Worm (Caenorhabditis elegans) whole organism, late embryonic: ENCODE data around the gene rars-2.

Experiments used
- F13H6.1 ChIP-seq: sonication (generic microtip); optimal IDR thresholded peaks from 2 replicates; lab custom pipeline; 2016; ENCODE audit warnings: missing genetic modification characterization, missing compliant biosample characterization
- K09A11.1 ChIP-seq: sonication (generic microtip); optimal IDR thresholded peaks from 2 replicates; lab custom pipeline; 2017; ENCODE audit warnings: antibody characterized with exemption, mild to moderate bottlenecking, missing genetic modification characterization, missing compliant biosample characterization; ENCODE audit not compliant: insufficient read depth
- T23F11.4 ChIP-seq: fragments of 200-800 bp; sonication (Bioruptor generic); optimal IDR thresholded peaks from 2 replicates; lab custom pipeline; 2018; ENCODE audit warnings: mild to moderate bottlenecking, missing genetic modification characterization, missing compliant biosample characterization
- ceh-14 ChIP-seq: sonication (generic microtip); optimal IDR thresholded peaks from 2 replicates; lab custom pipeline; 2016; ENCODE audit warnings: missing genotype, missing genetic modification characterization, missing compliant biosample characterization
- ceh-18 ChIP-seq: sonication (generic microtip); optimal IDR thresholded peaks from 2 replicates; lab custom pipeline; 2016; ENCODE audit warnings: missing genetic modification characterization, missing compliant biosample characterization
- ceh-19 ChIP-seq: fragments of 200-800 bp; sonication (Bioruptor generic); optimal IDR thresholded peaks from 2 replicates; lab custom pipeline; 2018; ENCODE audit warnings: mild to moderate bottlenecking, missing genetic modification characterization, missing compliant biosample characterization
- ceh-24 ChIP-seq: sonication (generic microtip); optimal IDR thresholded peaks from 2 replicates; lab custom pipeline; 2016; ENCODE audit warnings: mild to moderate bottlenecking, missing genetic modification characterization, missing compliant biosample characterization
- ceh-30 ChIP-seq: fragments of 150-350 bp; optimal IDR thresholded peaks from 2 replicates; lab custom pipeline; 2014; ENCODE audit warnings: missing biosample characterization, missing genetic modification characterization
- ceh-45 ChIP-seq: fragments of 200-800 bp; sonication (Bioruptor generic); IDR thresholded peaks from 2 replicates; pipeline ENCODE4 v1.3.6; 2022; ENCODE audit warnings: missing genetic modification reagents, missing genetic modification characterization, missing compliant biosample characterization
- ceh-6 ChIP-seq: fragments of 200-800 bp; sonication (Bioruptor generic); optimal IDR thresholded peaks from 2 replicates; lab custom pipeline; 2018; ENCODE audit warnings: mild to moderate bottlenecking, missing genetic modification characterization, missing compliant biosample characterization
- che-1 ChIP-seq: sonication (generic microtip); optimal IDR thresholded peaks from 2 replicates; lab custom pipeline; 2016; ENCODE audit warnings: mild to moderate bottlenecking, missing genetic modification characterization, missing compliant biosample characterization
- elt-2 ChIP-seq: sonication (generic microtip); optimal IDR thresholded peaks from 2 replicates; lab custom pipeline; 2016; ENCODE audit warnings: missing genetic modification reagents, missing genetic modification characterization, missing compliant biosample characterization
- elt-4 ChIP-seq: sonication (generic microtip); optimal IDR thresholded peaks from 2 replicates; lab custom pipeline; 2016; ENCODE audit warnings: missing genetic modification characterization, missing compliant biosample characterization
- fax-1 ChIP-seq: sonication (generic microtip); optimal IDR thresholded peaks from 2 replicates; lab custom pipeline; 2016; ENCODE audit warnings: missing genotype, missing genetic modification characterization, missing compliant biosample characterization
- fkh-10 ChIP-seq: fragments of 150-350 bp; optimal IDR thresholded peaks from 2 replicates; lab custom pipeline; 2014; ENCODE audit warnings: missing biosample characterization, missing genetic modification reagents, missing genetic modification characterization
- hlh-13 ChIP-seq: fragments of 200-800 bp; sonication (Bioruptor generic); optimal IDR thresholded peaks from 2 replicates; lab custom pipeline; 2018; ENCODE audit warnings: mild to moderate bottlenecking, missing genetic modification characterization, missing compliant biosample characterization
- hlh-6 ChIP-seq: sonication (generic microtip); optimal IDR thresholded peaks from 2 replicates; lab custom pipeline; 2016; ENCODE audit warnings: missing genotype, missing genetic modification characterization, missing compliant biosample characterization
- hlh-8 ChIP-seq: sonication (generic microtip); optimal IDR thresholded peaks from 2 replicates; lab custom pipeline; 2016; ENCODE audit warnings: missing genotype, missing genetic modification characterization, missing compliant biosample characterization
- lin-11 ChIP-seq: fragments of 200-800 bp; sonication (Bioruptor generic); optimal IDR thresholded peaks from 2 replicates; lab custom pipeline; 2018; ENCODE audit warnings: mild to moderate bottlenecking, missing genetic modification characterization, missing compliant biosample characterization
- mec-3 ChIP-seq: sonication (generic microtip); optimal IDR thresholded peaks from 2 replicates; lab custom pipeline; 2016; ENCODE audit warnings: borderline replicate concordance, missing genetic modification characterization, missing compliant biosample characterization
- nhr-232 ChIP-seq: sonication (generic microtip); optimal IDR thresholded peaks from 2 replicates; lab custom pipeline; 2016; ENCODE audit warnings: missing genetic modification characterization, missing compliant biosample characterization
- odd-2 ChIP-seq: sonication (generic microtip); optimal IDR thresholded peaks from 2 replicates; lab custom pipeline; 2017; ENCODE audit warnings: antibody characterized with exemption, mild to moderate bottlenecking, missing genetic modification characterization, missing compliant biosample characterization
- pat-9 ChIP-seq: fragments of 200-800 bp; sonication (Bioruptor generic); optimal IDR thresholded peaks from 2 replicates; lab custom pipeline; 2018; ENCODE audit warnings: mild to moderate bottlenecking, missing genetic modification characterization, moderate library complexity, missing compliant biosample characterization
- pha-2 ChIP-seq: sonication (generic microtip); optimal IDR thresholded peaks from 2 replicates; lab custom pipeline; 2017; ENCODE audit warnings: mild to moderate bottlenecking, missing genetic modification characterization, missing compliant biosample characterization
- pros-1 ChIP-seq: fragments of 150-350 bp; optimal IDR thresholded peaks from 2 replicates; lab custom pipeline; 2014; ENCODE audit warnings: missing biosample characterization, missing genetic modification reagents, missing genetic modification characterization
- rnt-1 ChIP-seq: sonication (generic microtip); optimal IDR thresholded peaks from 2 replicates; lab custom pipeline; 2016; ENCODE audit warnings: missing genetic modification characterization, missing compliant biosample characterization
- sdc-2 ChIP-seq: sonication (generic microtip); optimal IDR thresholded peaks from 2 replicates; lab custom pipeline; 2016; ENCODE audit warnings: missing genotype, missing genetic modification characterization, missing compliant biosample characterization
- sox-2 ChIP-seq: fragments of 200-800 bp; sonication (Bioruptor generic); IDR thresholded peaks from 2 replicates; pipeline ENCODE4 v1.3.6; 2022; ENCODE audit warnings: missing genetic modification reagents, missing genetic modification characterization, missing compliant biosample characterization
- sox-4 ChIP-seq: sonication (generic microtip); optimal IDR thresholded peaks from 2 replicates; lab custom pipeline; 2017; ENCODE audit warnings: mild to moderate bottlenecking, missing genetic modification characterization, inconsistent platforms, missing compliant biosample characterization
- syd-9 ChIP-seq: sonication (generic microtip); optimal IDR thresholded peaks from 2 replicates; lab custom pipeline; 2016; ENCODE audit warnings: mild to moderate bottlenecking, missing genetic modification characterization, moderate library complexity, missing compliant biosample characterization
- tbx-7 ChIP-seq: sonication (generic microtip); optimal IDR thresholded peaks from 2 replicates; lab custom pipeline; 2016; ENCODE audit warnings: missing genotype, missing genetic modification characterization, missing compliant biosample characterization
- ttx-3 ChIP-seq: sonication (generic microtip); optimal IDR thresholded peaks from 2 replicates; lab custom pipeline; 2016; ENCODE audit warnings: missing genetic modification reagents, missing genetic modification characterization, missing compliant biosample characterization
- unc-3 ChIP-seq, 2 experiments: fragments of 200-800 bp in 1 of 2; sonication (Bioruptor generic) in 1 of 2; sonication (generic microtip) in 1 of 2; conservative IDR thresholded peaks in 1 of 2; optimal IDR thresholded peaks in 1 of 2; 2 replicates each; pipeline versions ENCODE4 v1.3.6 to Lab custom; 2016 to 2022; ENCODE audit warnings: missing compliant biosample characterization in 2 of 2, missing genetic modification characterization in 2 of 2, missing genetic modification reagents in 1 of 2
- unc-42 ChIP-seq: sonication (generic microtip); optimal IDR thresholded peaks from 2 replicates; lab custom pipeline; 2016; ENCODE audit warnings: missing genotype, missing genetic modification characterization, missing compliant biosample characterization
- unc-55 ChIP-seq: sonication (generic microtip); optimal IDR thresholded peaks from 2 replicates; lab custom pipeline; 2017; ENCODE audit warnings: missing biosample characterization, missing genetic modification reagents, missing genetic modification characterization
- unc-86 ChIP-seq: sonication (generic microtip); optimal IDR thresholded peaks from 2 replicates; lab custom pipeline; 2016; ENCODE audit warnings: missing genetic modification characterization, missing compliant biosample characterization
- zip-5 ChIP-seq: sonication (generic microtip); optimal IDR thresholded peaks from 2 replicates; lab custom pipeline; 2016; ENCODE audit warnings: missing genetic modification characterization, missing compliant biosample characterization

Gene rars-2

DNA sequence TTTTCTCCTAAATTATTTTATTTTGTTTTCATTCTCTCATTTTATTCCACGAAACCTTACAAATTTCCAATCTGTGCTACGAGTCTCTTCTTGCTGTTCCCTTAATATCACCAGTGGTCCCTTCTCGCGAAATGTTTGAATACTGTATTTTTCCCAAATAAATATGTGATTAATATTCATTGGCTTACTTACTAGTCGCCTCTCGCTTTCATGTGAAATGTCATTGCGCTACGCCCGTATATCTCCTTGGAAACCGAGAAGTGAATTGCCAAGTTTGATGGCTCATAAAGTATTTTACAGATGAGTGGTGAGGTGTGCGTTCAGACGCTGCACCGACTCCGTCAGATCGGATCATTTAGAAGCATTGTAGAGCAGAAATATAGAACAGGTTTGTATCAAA lies at the start of gene rars-2:
rars-2 (plus strand) TSS at position 301 of the 400 bp plus-strand sequence.
- no peak for TF ChIP-seq tbx-7 (tag; lab: Kevin White, UChicago)
- TF ChIP-seq K09A11.1 (tag; lab: Kevin White, UChicago) = no peak
- TF ChIP-seq mec-3 (tag; lab: Kevin White, UChicago) = no peak
- no peak for TF ChIP-seq unc-86 (tag; lab: Kevin White, UChicago)
- TF ChIP-seq ceh-24 = no peak
- no peak for TF ChIP-seq odd-2 (tag; lab: Kevin White, UChicago)
- TF ChIP-seq hlh-6 = no peak
- no peak for TF ChIP-seq hlh-13 (GFP tag; lab: Kevin White, UChicago)
- TF ChIP-seq unc-55 (GFP tag; lab: Kevin White, UChicago) = no peak
- no peak for TF ChIP-seq elt-2

DNA sequence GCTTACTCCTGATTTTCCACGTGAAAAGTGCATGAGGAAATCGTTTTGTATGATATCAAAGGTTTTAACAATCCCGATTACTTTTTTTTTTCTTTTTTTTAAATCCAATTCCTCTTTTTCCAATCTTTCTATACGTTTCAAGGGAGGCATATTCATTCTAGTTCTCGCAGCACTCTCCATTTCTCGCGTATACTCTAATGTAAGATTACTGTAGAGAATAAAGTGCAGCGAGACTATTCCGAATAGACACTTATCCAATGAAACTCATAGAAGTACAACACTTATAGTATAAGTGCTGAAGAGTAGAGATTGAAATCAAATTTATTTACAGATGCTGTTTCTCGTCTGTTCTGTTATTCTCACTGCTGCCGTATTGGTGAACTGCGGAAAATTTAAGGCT lies 47.8 kb upstream of the rars-2 start, which contains the start of gene H12I13.6:
H12I13.6 (plus strand) TSS at position 301 of the 400 bp plus-strand sequence.
- TF ChIP-seq pros-1 (no peak), T23F11.4 (GFP tag; lab: Kevin White, UChicago) (no peak), ceh-30 (no peak), ttx-3 (tag; lab: Kevin White, UChicago) (no peak), fax-1 (tag; lab: Kevin White, UChicago) (no peak), syd-9 (no peak), unc-86 (tag; lab: Kevin White, UChicago) (no peak), pha-2 (no peak), sox-4 (no peak), ceh-6 (no peak), ceh-19 (GFP tag; lab: Kevin White, UChicago) (no peak), pat-9 (tag; lab: Kevin White, UChicago) (no peak), rnt-1 (tag; lab: Kevin White, UChicago) (no peak)

DNA sequence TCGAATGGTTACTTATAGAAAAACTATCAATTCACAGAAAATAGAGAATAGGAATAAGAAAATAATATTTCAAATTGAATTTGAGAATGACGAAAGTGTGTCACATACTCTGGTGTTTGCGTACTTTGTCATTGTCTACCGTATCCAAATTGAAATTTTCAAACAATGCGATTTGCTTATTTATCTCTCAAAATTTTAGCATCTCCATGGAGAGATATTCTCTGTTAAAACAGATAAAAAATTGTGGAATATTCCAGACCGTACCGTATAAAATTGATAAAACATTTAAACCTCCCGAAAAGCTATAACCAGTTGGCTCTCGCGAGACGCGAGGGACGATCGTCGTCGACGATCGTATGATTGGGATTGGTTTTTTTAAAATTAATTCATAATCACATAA lies 44.6 kb upstream of the rars-2 start, which contains the start of gene fbf-1:
fbf-1 (minus strand) TSS at position 101 of the 400 bp plus-strand sequence.
- no peak for TF ChIP-seq lin-11 (tag; lab: Kevin White, UChicago)
- TF ChIP-seq, all 69 proteins: peak for 0

DNA sequence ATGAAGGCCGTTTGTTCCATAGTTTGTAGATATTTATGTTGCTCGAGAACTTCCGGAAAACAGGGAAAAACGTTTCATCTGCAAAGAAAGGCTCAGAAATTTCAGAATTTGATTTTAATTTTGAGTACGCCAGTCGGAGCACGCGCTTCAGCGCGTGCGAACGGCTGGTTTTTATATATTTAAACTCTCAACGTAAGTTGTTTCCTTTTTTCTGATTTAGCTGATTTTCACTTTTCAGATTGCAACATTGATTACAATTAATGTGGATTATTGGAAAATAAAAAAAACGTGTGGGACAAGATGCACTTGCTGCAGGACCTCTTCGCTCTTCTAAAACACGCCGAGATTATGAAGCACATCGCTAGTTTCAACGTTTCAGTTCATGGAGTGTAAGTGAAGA lies 42.7 kb upstream of the rars-2 start, which contains the start of gene F21H12.3:
F21H12.3 (plus strand) TSS at position 301 of the 400 bp plus-strand sequence.
- TF ChIP-seq ceh-14 (no peak), pros-1 (no peak), elt-4 (tag; lab: Kevin White, UChicago) (no peak), ceh-30 (no peak), sdc-2 (no peak), fkh-10 (GFP tag; lab: Kevin White, UChicago) (no peak), ceh-18 (no peak), tbx-7 (tag; lab: Kevin White, UChicago) (no peak), rnt-1 (tag; lab: Kevin White, UChicago) (no peak)

ce11 chrII:6091380-6091779 lies 34.0 kb upstream of the rars-2 start, which contains the start of the genes fbf-2 and nspg-3:
TSS of gene fbf-2 (minus strand) at chrII:6091480.
TSS of gene nspg-3 (plus strand) at chrII:6091767.
- TF ChIP-seq unc-3 (GFP tag; conservative IDR thresholded peaks at IDR 0.05; lab: Robert Waterston, UW) (no peak), unc-3 (tag; optimal IDR thresholded peaks at IDR 0.05; lab: Kevin White, UChicago) (no peak), ttx-3 (tag; lab: Kevin White, UChicago) (no peak), hlh-8 (tag; lab: Kevin White, UChicago) (no peak), ceh-45 (GFP tag; lab: Robert Waterston, UW) (no peak), mec-3 (tag; lab: Kevin White, UChicago) (no peak), lin-11 (tag; lab: Kevin White, UChicago) (no peak), sox-2 (GFP tag; lab: Robert Waterston, UW) (no peak), F13H6.1 (tag; lab: Kevin White, UChicago) (no peak), ceh-6 (no peak), nhr-232 (tag; lab: Kevin White, UChicago) (no peak), che-1 (tag; lab: Kevin White, UChicago) (no peak), zip-5 (tag; lab: Kevin White, UChicago) (no peak), unc-42 (tag; lab: Kevin White, UChicago) (no peak)
